Fruit fly (Drosophila melanogaster): ENCODE measurements around the gene CG33640.

The CG33640 gene

dm6 chr2L:13527541-13527940 lies at the start of gene CG33640:
Gene CG33640 (plus strand): TSS chr2L:13527841.
- TF ChIP-seq CG17801 (GFP tag; optimal IDR thresholded peaks at IDR 0.05; ENCODE audit: partially characterized antibody) = no peak

dm6 chr2L:13482258-13482657 lies 45.4 kb upstream of the CG33640 start:
- TF ChIP-seq CG17801 (GFP tag; optimal IDR thresholded peaks at IDR 0.05; ENCODE audit: partially characterized antibody) = no peak

- TF ChIP-seq CG17801 (GFP tag; optimal IDR thresholded peaks at IDR 0.05; ENCODE audit: partially characterized antibody) = no peak
Measured at dm6 chr2L:13497915-13498314, 29.7 kb upstream of the CG33640 start.

dm6 chr2L:13500416-13500815 lies 27.2 kb upstream of the CG33640 start:
- no peak for TF ChIP-seq CG17801 (GFP tag; optimal IDR thresholded peaks at IDR 0.05; ENCODE audit: partially characterized antibody)

- TF ChIP-seq CG17801 (GFP tag; optimal IDR thresholded peaks at IDR 0.05; ENCODE audit: partially characterized antibody) = no peak
Measured at dm6 chr2L:13509533-13510240, 18.0 kb upstream of the CG33640 start.

- no peak for TF ChIP-seq CG17801 (GFP tag; optimal IDR thresholded peaks at IDR 0.05; ENCODE audit: partially characterized antibody)
Measured at dm6 chr2L:13510870-13511867, 16.5 kb upstream of the CG33640 start.

dm6 chr2L:13512182-13513032 lies 15.2 kb upstream of the CG33640 start:
- peak; percentile 49 for TF ChIP-seq CG17801 (GFP tag; optimal IDR thresholded peaks at IDR 0.05; ENCODE audit: partially characterized antibody)

dm6 chr2L:13513033-13513330 lies 14.7 kb upstream of the CG33640 start:
- no peak for TF ChIP-seq CG17801 (GFP tag; optimal IDR thresholded peaks at IDR 0.05; ENCODE audit: partially characterized antibody)

- peak; percentile 33 for TF ChIP-seq CG17801 (GFP tag; optimal IDR thresholded peaks at IDR 0.05; ENCODE audit: partially characterized antibody)
Measured at dm6 chr2L:13513331-13514261, 14.0 kb upstream of the CG33640 start.

dm6 chr2L:13514262-13514937 lies 13.2 kb upstream of the CG33640 start:
- TF ChIP-seq CG17801 (GFP tag; optimal IDR thresholded peaks at IDR 0.05; ENCODE audit: partially characterized antibody) = peak; percentile 74

- TF ChIP-seq CG17801 (GFP tag; optimal IDR thresholded peaks at IDR 0.05; ENCODE audit: partially characterized antibody) = no peak
Measured at dm6 chr2L:13514945-13515687, 12.5 kb upstream of the CG33640 start.

- no peak for TF ChIP-seq CG17801 (GFP tag; optimal IDR thresholded peaks at IDR 0.05; ENCODE audit: partially characterized antibody)
Measured at dm6 chr2L:13515688-13516037, 12.0 kb upstream of the CG33640 start.

- no peak for TF ChIP-seq CG17801 (GFP tag; optimal IDR thresholded peaks at IDR 0.05; ENCODE audit: partially characterized antibody)
Measured at dm6 chr2L:13521807-13522206, 5.8 kb upstream of the CG33640 start.
